Worm (Caenorhabditis elegans) whole organism, early embryonic: ENCODE data around the gene R09F10.8.

Source experiments
- flt-1 ChIP-seq: fragments of 200-800 bp; sonication (Bioruptor generic); IDR thresholded peaks from 2 replicates; pipeline ENCODE4 v1.3.6; 2022; ENCODE audit warnings: missing genetic modification characterization, missing compliant biosample characterization
- tbx-11 ChIP-seq: fragments of 200-800 bp; sonication (Bioruptor generic); IDR thresholded peaks from 2 replicates; pipeline ENCODE4 v1.3.6; 2022; ENCODE audit warnings: missing genetic modification characterization, missing compliant biosample characterization

DNA sequence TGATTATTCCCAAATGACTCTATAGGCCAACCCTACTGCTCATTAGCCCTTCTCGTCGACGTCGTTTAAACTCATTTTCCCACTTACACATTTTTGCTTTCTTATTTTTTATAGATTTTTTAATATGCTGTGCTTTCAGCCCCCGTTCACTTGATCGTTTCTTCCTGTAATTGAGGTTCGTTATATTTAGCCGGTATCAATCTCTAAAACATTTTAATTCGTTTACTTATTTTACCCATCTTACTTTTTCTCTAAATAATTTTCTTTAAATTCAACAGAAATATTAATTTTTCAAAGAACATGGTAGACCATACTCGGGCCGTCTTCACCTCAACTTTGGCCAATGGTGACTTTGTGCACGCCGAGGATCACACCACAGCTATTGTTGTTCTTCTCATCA is 15.4 kb upstream of the R09F10.8 start, which contains the start of gene F55E10.1:
- no peak for TF ChIP-seq tbx-11 (GFP tag; lab: Robert Waterston, UW)
- no peak for TF ChIP-seq flt-1 (GFP tag; lab: Robert Waterston, UW)
